Worm (Caenorhabditis elegans): ENCODE data around the gene apb-1.

Gene apb-1

DNA sequence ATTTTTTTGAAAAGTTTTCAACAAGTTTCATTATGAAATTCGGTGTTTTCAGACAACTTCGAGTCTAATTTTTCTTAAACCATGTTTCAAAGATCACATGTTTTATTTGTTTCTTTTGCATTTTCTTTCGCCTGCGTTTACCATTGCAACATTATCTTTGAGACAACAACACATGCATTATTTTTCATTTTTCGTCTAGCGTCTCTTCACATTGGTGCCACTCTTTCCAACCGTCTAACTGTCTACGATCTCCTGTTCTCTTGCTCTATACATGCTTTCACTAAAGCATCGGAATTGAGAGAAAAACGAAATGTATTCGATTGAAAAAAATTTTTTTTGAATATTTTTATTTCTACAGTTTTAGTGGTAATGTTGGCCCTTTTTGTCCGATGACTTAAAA, 18.3 kb downstream of the apb-1 start (continued):
- TF ChIP-seq nhr-102 (tag; optimal IDR thresholded peaks at IDR 0.05) (no peak), F26F4.8 (GFP tag; conservative IDR thresholded peaks at IDR 0.05) (no peak), fos-1 (tag; optimal IDR thresholded peaks at IDR 0.05) (no peak), ceh-32 (tag; optimal IDR thresholded peaks at IDR 0.05; ENCODE audit: poor library complexity) (no peak), R02D3.7 (tag; optimal IDR thresholded peaks at IDR 0.05) (no peak), lin-13 (GFP tag; optimal IDR thresholded peaks at IDR 0.05) (no peak), unc-39 (tag; optimal IDR thresholded peaks at IDR 0.05) (no peak), lim-7 (GFP tag; IDR thresholded peaks at IDR 0.05) (no peak), nhr-42 (GFP tag; IDR thresholded peaks at IDR 0.05) (no peak), php-3 (GFP tag; IDR thresholded peaks at IDR 0.05) (no peak), fkh-10 (GFP tag; optimal IDR thresholded peaks at IDR 0.05) (no peak), spr-3 (GFP tag; optimal IDR thresholded peaks at IDR 0.05) (no peak), T26A8.4 (GFP tag; IDR thresholded peaks at IDR 0.05) (no peak), egl-27 (tag; optimal IDR thresholded peaks at IDR 0.05) (no peak), aly-2 (tag; optimal IDR thresholded peaks at IDR 0.05) (no peak), Y75B8A.6 (GFP tag; IDR thresholded peaks at IDR 0.05) (no peak), mes-2 (tag; optimal IDR thresholded peaks at IDR 0.05; ENCODE audit: poor library complexity, severe bottlenecking) (peak; percentile 45), ceh-28 (tag; optimal IDR thresholded peaks at IDR 0.05) (no peak), ctbp-1 (GFP tag; IDR thresholded peaks at IDR 0.05) (no peak), ceh-82 (tag; optimal IDR thresholded peaks at IDR 0.05) (no peak), tra-1 (GFP tag; IDR thresholded peaks at IDR 0.05) (no peak), snpc-1.2 (GFP tag; IDR thresholded peaks at IDR 0.05) (no peak), set-16 (GFP tag; IDR thresholded peaks at IDR 0.05) (no peak), Y5F2A.4 (GFP tag; optimal IDR thresholded peaks at IDR 0.05) (no peak), hlh-11 (tag; optimal IDR thresholded peaks at IDR 0.05) (peak; percentile 66), lsy-2 (tag; optimal IDR thresholded peaks at IDR 0.05) (peak in 1 of 2 experiments; percentile 82), ama-1 (optimal IDR thresholded peaks at IDR 0.05) (no peak), nhr-6 (tag; optimal IDR thresholded peaks at IDR 0.05) (peak; percentile 63), egl-43 (GFP tag; IDR thresholded peaks at IDR 0.05) (no peak), saeg-2 (GFP tag; IDR thresholded peaks at IDR 0.05) (no peak), T20F7.1 (GFP tag; optimal IDR thresholded peaks at IDR 0.05) (peak; percentile 30), gei-8 (GFP tag; optimal IDR thresholded peaks at IDR 0.05) (no peak), ceh-62 (tag; optimal IDR thresholded peaks at IDR 0.05) (no peak), mdt-29 (GFP tag; IDR thresholded peaks at IDR 0.05) (no peak), ztf-7 (tag; optimal IDR thresholded peaks at IDR 0.05) (peak; percentile 42), aha-1 (tag) (no peak), lin-39 (tag; optimal IDR thresholded peaks at IDR 0.05) (no peak), nhr-28 (tag; optimal IDR thresholded peaks at IDR 0.05) (peak; percentile 53), zfp-3 (GFP tag; conservative IDR thresholded peaks at IDR 0.05) (no peak), spr-1 (tag; optimal IDR thresholded peaks at IDR 0.05) (no peak), F10B5.3 (tag; optimal IDR thresholded peaks at IDR 0.05) (no peak), madf-5 (GFP tag; IDR thresholded peaks at IDR 0.05) (no peak), pha-4 (GFP tag; IDR thresholded peaks at IDR 0.05) (no peak), pha-4 (tag; optimal IDR thresholded peaks at IDR 0.05) (peak; percentile 30), lin-38 (GFP tag; IDR thresholded peaks at IDR 0.05) (no peak)

DNA sequence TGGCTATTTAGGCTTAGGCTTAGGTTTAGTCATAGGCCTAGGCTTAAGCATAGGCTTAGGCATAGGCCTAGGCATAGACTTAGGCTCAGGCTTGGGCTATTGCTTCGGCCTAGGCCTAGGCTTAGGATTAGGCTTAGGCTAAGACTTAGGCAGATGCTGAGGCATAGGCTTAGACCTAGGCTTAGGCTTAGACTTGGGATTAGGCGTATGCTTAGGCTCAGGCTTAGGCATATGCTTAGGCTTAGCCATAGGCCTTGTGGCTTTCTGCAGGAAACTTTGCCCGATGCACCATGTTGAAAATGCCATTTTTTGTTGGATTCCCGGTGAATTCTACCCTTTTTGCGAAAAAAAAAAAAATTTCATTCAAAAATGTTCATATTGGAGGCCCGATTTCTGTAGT, 18.9 kb downstream of the apb-1 start:
- TF ChIP-seq aha-1 (tag), result peak; percentile 52
- TF ChIP-seq ZK337.2 (GFP tag; IDR thresholded peaks at IDR 0.05), result no peak
